Fruit fly (Drosophila melanogaster): Measurements from ENCODE around the gene Pburs.

Gene Pburs

DNA sequence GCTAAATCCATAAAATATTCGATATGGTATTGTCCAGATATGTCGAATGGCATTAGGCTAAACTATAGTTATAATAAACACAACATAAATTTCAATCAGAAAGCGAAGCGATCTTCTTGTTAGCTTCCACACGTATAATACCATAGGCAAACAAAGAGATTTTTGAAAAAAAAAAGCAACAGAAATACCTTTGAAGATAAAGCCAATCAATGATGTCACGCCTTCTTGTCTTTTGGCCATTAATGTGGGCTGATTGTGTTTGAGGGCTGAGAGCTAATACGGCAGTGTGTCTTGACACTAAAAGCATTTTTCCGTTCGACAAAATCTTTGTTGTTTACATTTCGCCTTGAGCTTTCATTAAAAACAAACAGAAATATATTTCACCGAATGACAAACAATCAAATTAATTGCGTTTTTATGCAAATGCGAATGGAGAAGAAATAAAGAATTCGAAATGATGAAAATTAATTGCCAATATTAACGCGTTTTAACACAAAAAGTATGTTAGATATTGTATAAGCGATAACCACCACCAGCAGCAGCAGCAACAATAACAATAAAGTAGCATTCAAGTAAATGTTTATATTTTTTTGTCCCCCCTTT lies 2.7 kb downstream of the Pburs start (continued):
- TF ChIP-seq dan (GFP tag; IDR thresholded peaks at IDR 0.05) = no peak
- TF ChIP-seq sd (tag; optimal IDR thresholded peaks at IDR 0.05) = peak; percentile 85
- TF ChIP-seq Awh (GFP tag; IDR thresholded peaks at IDR 0.05) = peak; percentile 96
- TF ChIP-seq CG33557 (GFP tag; optimal IDR thresholded peaks at IDR 0.05) = no peak
- TF ChIP-seq knrl (GFP tag; IDR thresholded peaks at IDR 0.05; ENCODE audit: partially characterized antibody) = no peak
- peak; percentile 48; the same call in 1 of the 3 replicates for TF ChIP-seq sr (GFP tag; IDR thresholded peaks at IDR 0.05)
- no peak for TF ChIP-seq BEAF-32 (GFP tag; optimal IDR thresholded peaks at IDR 0.05)
- TF ChIP-seq Six4 (GFP tag; optimal IDR thresholded peaks at IDR 0.05) = no peak
- no peak for TF ChIP-seq ind (GFP tag; optimal IDR thresholded peaks at IDR 0.05)
- 0 out of 2 replicates have a peak, but pooled peaks have one; percentile 26 for TF ChIP-seq ara (GFP tag; IDR thresholded peaks at IDR 0.05)
- no peak for TF ChIP-seq Bdp1 (GFP tag; optimal IDR thresholded peaks at IDR 0.05)
- TF ChIP-seq CG12155 (GFP tag; optimal IDR thresholded peaks at IDR 0.05) = no peak
- no peak for TF ChIP-seq Doc3 (GFP tag; IDR thresholded peaks at IDR 0.05; ENCODE audit: partially characterized antibody)
- TF ChIP-seq tio (GFP tag; optimal IDR thresholded peaks at IDR 0.05) = no peak
- no peak for TF ChIP-seq CG4854 (GFP tag; optimal IDR thresholded peaks at IDR 0.05)
- no peak for TF ChIP-seq CG18599 (GFP tag; optimal IDR thresholded peaks at IDR 0.05)
- TF ChIP-seq CG12659 (GFP tag; optimal IDR thresholded peaks at IDR 0.05) = no peak
- TF ChIP-seq so (GFP tag; IDR thresholded peaks at IDR 0.05) = no peak
- TF ChIP-seq slou (GFP tag; optimal IDR thresholded peaks at IDR 0.05) = no peak
- TF ChIP-seq CG2129 (GFP tag; IDR thresholded peaks at IDR 0.05; ENCODE audit: partially characterized antibody) = no peak
- TF ChIP-seq Ssrp (tag; optimal IDR thresholded peaks at IDR 0.05) = no peak
- TF ChIP-seq Vsx1 (GFP tag; optimal IDR thresholded peaks at IDR 0.05) = peak; percentile 31
- no peak for TF ChIP-seq CG3281 (GFP tag; optimal IDR thresholded peaks at IDR 0.05)
- no peak for TF ChIP-seq Spps (tag; optimal IDR thresholded peaks at IDR 0.05)
- TF ChIP-seq Hand (GFP tag; optimal IDR thresholded peaks at IDR 0.05) = no peak
- peak; percentile 95 for TF ChIP-seq abd-A (tag; optimal IDR thresholded peaks at IDR 0.05)
- no peak for TF ChIP-seq CG16815 (GFP tag; optimal IDR thresholded peaks at IDR 0.05)
- TF ChIP-seq CG8924 (tag; optimal IDR thresholded peaks at IDR 0.05) = no peak
- no peak for TF ChIP-seq CG31388 (GFP tag; optimal IDR thresholded peaks at IDR 0.05)

DNA sequence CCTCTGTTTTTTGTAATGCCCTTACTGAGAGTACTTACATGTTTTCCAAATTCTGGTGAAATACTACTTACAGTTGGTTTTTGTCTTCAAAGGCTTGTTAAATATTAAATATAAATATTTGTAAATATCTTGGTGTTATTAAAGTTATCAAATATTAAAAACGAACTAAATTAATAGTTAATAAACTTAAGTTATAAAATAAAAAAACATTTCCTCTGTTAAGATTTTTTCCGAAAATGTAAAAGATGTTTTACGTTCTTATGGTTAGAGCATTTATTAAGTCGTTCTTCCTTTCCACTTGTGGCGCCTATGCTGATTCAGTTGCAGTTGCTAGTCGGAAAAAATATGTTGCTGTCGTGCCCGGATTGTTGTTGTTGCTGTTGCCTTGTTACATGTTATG lies 3.7 kb downstream of the Pburs start:
- TF ChIP-seq D19A (tag; optimal IDR thresholded peaks at IDR 0.05) = peak; percentile 77
- TF ChIP-seq CG31224 (GFP tag; IDR thresholded peaks at IDR 0.05) = no peak

DNA sequence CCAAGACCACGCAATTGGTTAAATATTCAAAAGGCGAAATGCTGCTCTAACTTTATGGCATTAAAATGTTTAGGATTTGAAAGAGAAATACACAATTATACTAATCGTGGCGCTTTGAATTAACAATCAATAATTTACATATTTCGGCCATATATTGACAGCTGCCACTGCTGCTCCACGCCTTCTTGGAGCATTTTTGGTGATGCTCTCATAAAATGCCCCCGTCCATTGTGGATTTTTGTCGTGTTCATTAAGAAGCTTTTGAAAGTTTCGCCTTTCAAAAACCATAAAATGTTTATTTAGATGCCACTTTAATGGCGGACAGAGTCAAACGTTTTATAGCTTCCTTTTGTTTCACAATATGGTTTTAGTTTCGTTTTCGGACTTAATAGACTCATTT lies 6.0 kb downstream of the Pburs start:
- peak in 1 of 2 experiments; percentile 21 for TF ChIP-seq eve (GFP tag; optimal IDR thresholded peaks at IDR 0.05)
- TF ChIP-seq klu (GFP tag; IDR thresholded peaks at IDR 0.05) = no peak
- peak; percentile 11 for TF ChIP-seq oc (tag; optimal IDR thresholded peaks at IDR 0.05)
- TF ChIP-seq Hr3 (GFP tag; optimal IDR thresholded peaks at IDR 0.05) = no peak
- peak; percentile 74; the same call in 1 of the 2 replicates for TF ChIP-seq Awh (GFP tag; IDR thresholded peaks at IDR 0.05)
- TF ChIP-seq abd-A (tag; optimal IDR thresholded peaks at IDR 0.05) = peak; percentile 97
- TF ChIP-seq kni (GFP tag; optimal IDR thresholded peaks at IDR 0.05) = no peak
- TF ChIP-seq bbx (GFP tag; IDR thresholded peaks at IDR 0.05; ENCODE audit: partially characterized antibody) = no peak
- peak; percentile 37; the same call in 1 of the 3 replicates for TF ChIP-seq sr (GFP tag; IDR thresholded peaks at IDR 0.05)
- TF ChIP-seq vvl (GFP tag; IDR thresholded peaks at IDR 0.05) = peak; percentile 54; the same call in 1 of the 2 replicates
- TF ChIP-seq sd (tag; optimal IDR thresholded peaks at IDR 0.05) = peak; percentile 62
